Fruit fly (Drosophila melanogaster): Measurements from ENCODE around the gene Efr.

- peak; percentile 19 for TF ChIP-seq Sox14 (GFP tag; optimal IDR thresholded peaks at IDR 0.05)
- TF ChIP-seq CG6792 (GFP tag; optimal IDR thresholded peaks at IDR 0.05) = peak; percentile 8
- peak; percentile 1 for TF ChIP-seq dsx (GFP tag; optimal IDR thresholded peaks at IDR 0.05; ENCODE audit: poor library complexity, severe bottlenecking)
- peak; percentile 17 for TF ChIP-seq lz (GFP tag; optimal IDR thresholded peaks at IDR 0.05)
- TF ChIP-seq CG8319 (GFP tag; optimal IDR thresholded peaks at IDR 0.05) = peak; percentile 14
Measured at dm6 chrX:6263614-6264130, 43.9 kb downstream of the Efr start.

Measured in whole organism, prepupa.